Worm (Caenorhabditis elegans): ENCODE results near the gene ZK370.4.

- TF ChIP-seq nhr-237 (tag; optimal IDR thresholded peaks at IDR 0.05) = no peak
- TF ChIP-seq lsy-2 (tag; optimal IDR thresholded peaks at IDR 0.05) = peak; percentile 66
- peak; percentile 91 for TF ChIP-seq ham-2 (GFP tag; optimal IDR thresholded peaks at IDR 0.05)
- peak; percentile 44 for TF ChIP-seq ces-1 (GFP tag; optimal IDR thresholded peaks at IDR 0.05)
- peak; percentile 43 for TF ChIP-seq unc-62 (GFP tag; optimal IDR thresholded peaks at IDR 0.05)
Observed at ce11 chrIII:8678371-8678770, 52.8 kb downstream of the ZK370.4 start.

Data from whole organism, mixed stage, embryonic.